Worm (Caenorhabditis elegans) whole organism, L4/young adult: Measurements from ENCODE around the gene F39B3.3.
"Not testable (repeated sequence)": the region's sequence is repeated elsewhere in the genome, so short reads cannot be mapped to it uniquely, and the experiment has no call there.

Source experiments
- W03F9.2 ChIP-seq: fragments of 150-350 bp; optimal IDR thresholded peaks from 2 replicates; lab custom pipeline; 2014; ENCODE audit warnings: missing biosample characterization, missing genetic modification characterization
- dao-5 ChIP-seq: sonication (generic microtip); optimal IDR thresholded peaks from 2 replicates; lab custom pipeline; 2016; ENCODE audit warnings: missing genotype, missing genetic modification characterization, moderate library complexity, missing compliant biosample characterization
- him-1 ChIP-seq: sonication (generic microtip); optimal IDR thresholded peaks from 2 replicates; lab custom pipeline; 2016; ENCODE audit warnings: missing genotype, missing genetic modification reagents, missing genetic modification characterization, missing compliant biosample characterization

ce11 chrX:17548539-17548938 is 30.4 kb downstream of the F39B3.3 start, which contains the start of gene hlh-29:
- TF ChIP-seq him-1 (tag; lab: Kevin White, UChicago); W03F9.2; dao-5 (tag; lab: Kevin White, UChicago): not testable (repeated sequence)
